Fruit fly (Drosophila melanogaster) whole organism, embryonic: ENCODE results near the gene HHEX.

Experiments used
- Ada2b ChIP-seq: fragments of 200-800 bp; sonication (Bioruptor generic); IDR thresholded peaks from 2 replicates; pipeline ENCODE4 v1.3.6; 2022; ENCODE audit warnings: missing biosample characterization, missing genetic modification characterization
- CG10321 ChIP-seq: fragments of 200-800 bp; sonication (Bioruptor generic); IDR thresholded peaks from 2 replicates; pipeline ENCODE4 v1.3.6; 2022; ENCODE audit warnings: missing biosample characterization, missing genetic modification characterization
- CG10654 ChIP-seq: fragments of 200-800 bp; sonication (Bioruptor generic); optimal IDR thresholded peaks from 2 replicates; lab custom pipeline; 2016; ENCODE audit warnings: missing biosample characterization, missing genetic modification characterization
- CG11247 ChIP-seq: fragments of 200-800 bp; sonication (Bioruptor generic); IDR thresholded peaks from 2 replicates; pipeline ENCODE4 v1.3.6; 2022; ENCODE audit warnings: missing biosample characterization, missing genetic modification characterization
- CG11560 ChIP-seq: fragments of 200-800 bp; sonication (Bioruptor generic); IDR thresholded peaks from 3 replicates; pipeline ENCODE4 v1.3.6; 2022; ENCODE audit warnings: missing biosample characterization, missing genetic modification characterization
- CG14710 ChIP-seq: fragments of 200-800 bp; sonication (Bioruptor generic); optimal IDR thresholded peaks from 3 replicates; lab custom pipeline; 2019; ENCODE audit warnings: missing biosample characterization, mild to moderate bottlenecking, missing genetic modification characterization, moderate library complexity
- CG1603 ChIP-seq: fragments of 200-800 bp; sonication (Bioruptor generic); optimal IDR thresholded peaks from 2 replicates; lab custom pipeline; 2019; ENCODE audit warnings: missing biosample characterization, mild to moderate bottlenecking, missing genetic modification characterization, moderate library complexity
- CG17612 ChIP-seq: fragments of 200-800 bp; sonication (Bioruptor generic); IDR thresholded peaks from 2 replicates; pipeline ENCODE4 v1.3.6; 2022; ENCODE audit warnings: missing biosample characterization, missing genetic modification characterization
- CG18011 ChIP-seq: fragments of 200-800 bp; sonication (Bioruptor generic); optimal IDR thresholded peaks from 2 replicates; lab custom pipeline; 2017; ENCODE audit warnings: missing biosample characterization, missing genetic modification characterization, mild to moderate bottlenecking, moderate library complexity, missing genotype
- CG18619 ChIP-seq: fragments of 200-800 bp; sonication (Bioruptor generic); optimal IDR thresholded peaks from 3 replicates; lab custom pipeline; 2017; ENCODE audit warnings: missing biosample characterization, mild to moderate bottlenecking, missing genetic modification characterization
- CG31365 ChIP-seq: fragments of 200-800 bp; sonication (Bioruptor generic); optimal IDR thresholded peaks from 2 replicates; lab custom pipeline; 2018; ENCODE audit warnings: missing biosample characterization, mild to moderate bottlenecking, missing genetic modification characterization
- CG33213 ChIP-seq: fragments of 200-800 bp; sonication (Bioruptor generic); optimal IDR thresholded peaks from 3 replicates; lab custom pipeline; 2016; ENCODE audit warnings: missing biosample characterization, missing genetic modification characterization
- CG6683 ChIP-seq: fragments of 200-800 bp; sonication (Bioruptor generic); optimal IDR thresholded peaks from 2 replicates; lab custom pipeline; 2017; ENCODE audit warnings: missing biosample characterization, mild to moderate bottlenecking, missing genetic modification characterization, missing genetic modification reagents
- CG7271 ChIP-seq: fragments of 200-800 bp; sonication (Bioruptor generic); optimal IDR thresholded peaks from 2 replicates; lab custom pipeline; 2018; ENCODE audit warnings: missing biosample characterization, mild to moderate bottlenecking, missing genetic modification characterization, moderate library complexity
- CG8944 ChIP-seq: fragments of 200-800 bp; sonication (Bioruptor generic); optimal IDR thresholded peaks from 3 replicates; lab custom pipeline; 2016; ENCODE audit warnings: missing biosample characterization, missing genetic modification characterization
- CG9817 ChIP-seq: fragments of 200-800 bp; sonication (Bioruptor generic); optimal IDR thresholded peaks from 2 replicates; lab custom pipeline; 2018; ENCODE audit warnings: missing biosample characterization, mild to moderate bottlenecking, missing genetic modification characterization, moderate library complexity
- CG9932 ChIP-seq: fragments of 200-800 bp; sonication (Bioruptor generic); IDR thresholded peaks from 2 replicates; pipeline ENCODE4 v1.3.6; 2022; ENCODE audit warnings: missing biosample characterization, missing genetic modification characterization
- Dfd ChIP-seq, 2 experiments: fragments of >200 bp; optimal IDR thresholded peaks; 2 replicates each; lab custom pipeline; 2017; ENCODE audit warnings: missing biosample characterization in 2 of 2, missing genetic modification characterization in 2 of 2
- Gug ChIP-seq: fragments of 200-800 bp; sonication (Bioruptor generic); IDR thresholded peaks from 4 replicates; pipeline ENCODE4 v1.3.6; 2022; ENCODE audit warnings: missing biosample characterization, missing genetic modification characterization
- Hr78 ChIP-seq, 2 experiments: fragments of 200-800 bp in 1 of 2; fragments of >200 bp in 1 of 2; sonication (Bioruptor generic) in 1 of 2; optimal IDR thresholded peaks; 2 replicates each; lab custom pipeline; 2017 to 2019; ENCODE audit warnings: missing biosample characterization in 2 of 2, missing genetic modification characterization in 2 of 2, mild to moderate bottlenecking in 1 of 2, moderate library complexity in 1 of 2
- Lhr ChIP-seq: fragments of 200-800 bp; sonication (Bioruptor generic); optimal IDR thresholded peaks from 3 replicates; lab custom pipeline; 2017; ENCODE audit warnings: mild to moderate bottlenecking, missing biosample characterization, missing genetic modification reagents, missing genetic modification characterization
- NK7.1 ChIP-seq: fragments of 200-800 bp; sonication (Bioruptor generic); optimal IDR thresholded peaks from 3 replicates; lab custom pipeline; 2016; ENCODE audit warnings: missing biosample characterization, missing genetic modification characterization
- NfI ChIP-seq: fragments of 200-800 bp; sonication (Bioruptor generic); optimal IDR thresholded peaks from 3 replicates; lab custom pipeline; 2018; ENCODE audit warnings: missing biosample characterization, mild to moderate bottlenecking, missing genetic modification characterization, moderate library complexity
- Sry-β ChIP-seq: fragments of 200-800 bp; sonication (Bioruptor generic); optimal IDR thresholded peaks from 2 replicates; lab custom pipeline; 2018; ENCODE audit warnings: missing biosample characterization, mild to moderate bottlenecking, missing genetic modification characterization, moderate library complexity
- Ssrp ChIP-seq: fragments of 200-800 bp; sonication (Bioruptor generic); optimal IDR thresholded peaks from 2 replicates; lab custom pipeline; 2018; ENCODE audit warnings: missing biosample characterization, mild to moderate bottlenecking, missing genetic modification characterization, moderate library complexity
- Tbp ChIP-seq: fragments of >200 bp; optimal IDR thresholded peaks from 2 replicates; lab custom pipeline; 2018; ENCODE audit warnings: missing biosample characterization, missing genetic modification characterization
- Xbp1 ChIP-seq: fragments of 200-800 bp; sonication (Bioruptor generic); optimal IDR thresholded peaks from 3 replicates; lab custom pipeline; 2016; ENCODE audit warnings: missing biosample characterization, mild to moderate bottlenecking, missing genetic modification characterization
- bigmax ChIP-seq: fragments of 200-800 bp; sonication (Bioruptor generic); optimal IDR thresholded peaks from 2 replicates; lab custom pipeline; 2018; ENCODE audit warnings: missing biosample characterization, mild to moderate bottlenecking, missing genetic modification characterization
- caup ChIP-seq: fragments of 200-800 bp; sonication (Bioruptor generic); optimal IDR thresholded peaks from 3 replicates; lab custom pipeline; 2017; ENCODE audit warnings: missing biosample characterization, mild to moderate bottlenecking, missing genetic modification characterization, moderate library complexity; ENCODE audit not compliant: severe bottlenecking
- fd3F ChIP-seq: fragments of 200-800 bp; sonication (Bioruptor generic); optimal IDR thresholded peaks from 2 replicates; lab custom pipeline; 2018; ENCODE audit warnings: missing biosample characterization, mild to moderate bottlenecking, missing genetic modification characterization, moderate library complexity
- gsb ChIP-seq: fragments of 200-800 bp; sonication (Bioruptor generic); IDR thresholded peaks from 2 replicates; pipeline ENCODE4 v1.3.6; 2022; ENCODE audit warnings: missing biosample characterization, missing genetic modification characterization
- gt ChIP-seq: fragments of 200-800 bp; sonication (Bioruptor generic); IDR thresholded peaks from 2 replicates; pipeline ENCODE4 v1.3.6; 2022; ENCODE audit warnings: missing biosample characterization, missing genetic modification characterization
- hkb ChIP-seq, 2 experiments: fragments of 200-800 bp in 1 of 2; fragments of >200 bp in 1 of 2; sonication (Bioruptor generic) in 1 of 2; IDR thresholded peaks in 1 of 2; optimal IDR thresholded peaks in 1 of 2; 2 replicates each; pipeline versions ENCODE4 v1.3.6 to Lab custom; 2017 to 2022; ENCODE audit warnings: missing biosample characterization in 1 of 2, missing genetic modification characterization in 1 of 2
- hth ChIP-seq: fragments of >200 bp; optimal IDR thresholded peaks from 2 replicates; lab custom pipeline; 2017; ENCODE audit warnings: inconsistent platforms
- kni ChIP-seq: fragments of 200-800 bp; sonication (Bioruptor generic); optimal IDR thresholded peaks from 3 replicates; lab custom pipeline; 2017; ENCODE audit warnings: mild to moderate bottlenecking, missing biosample characterization, missing genetic modification reagents, missing genetic modification characterization
- lmd ChIP-seq: fragments of 200-800 bp; sonication (Bioruptor generic); IDR thresholded peaks from 2 replicates; pipeline ENCODE4 v1.3.6; 2022; ENCODE audit warnings: missing biosample characterization, missing genetic modification characterization
- onecut ChIP-seq: fragments of 200-800 bp; sonication (Bioruptor generic); IDR thresholded peaks from 2 replicates; pipeline ENCODE4 v1.3.6; 2022; ENCODE audit warnings: missing biosample characterization, missing genetic modification characterization
- pan ChIP-seq, 4 experiments: fragments of >200 bp in 3 of 4; fragments of 200-800 bp in 1 of 4; sonication (Bioruptor generic) in 1 of 4; optimal IDR thresholded peaks in 3 of 4; IDR thresholded peaks in 1 of 4; 2 replicates each; pipeline versions ENCODE4 v1.3.6 to Lab custom; 2017 to 2022; ENCODE audit warnings: missing biosample characterization in 2 of 4, missing genetic modification characterization in 2 of 4, mixed read lengths in 1 of 4
- pita ChIP-seq: fragments of 200-800 bp; sonication (Bioruptor generic); optimal IDR thresholded peaks from 2 replicates; lab custom pipeline; 2017; ENCODE audit warnings: missing biosample characterization, mild to moderate bottlenecking, missing genetic modification characterization
- pros ChIP-seq: fragments of 200-800 bp; sonication (Bioruptor generic); optimal IDR thresholded peaks from 3 replicates; lab custom pipeline; 2019; ENCODE audit warnings: missing biosample characterization, mild to moderate bottlenecking, missing genetic modification characterization, moderate library complexity
- sd ChIP-seq: fragments of 200-800 bp; sonication (Bioruptor generic); optimal IDR thresholded peaks from 3 replicates; lab custom pipeline; 2018; ENCODE audit warnings: missing biosample characterization, mild to moderate bottlenecking, missing genetic modification characterization, moderate library complexity
- sisA ChIP-seq: fragments of 200-800 bp; sonication (Bioruptor generic); IDR thresholded peaks from 2 replicates; pipeline ENCODE4 v1.3.6; 2022; ENCODE audit warnings: missing biosample characterization, missing genetic modification characterization
- slbo ChIP-seq: fragments of 200-800 bp; sonication (Bioruptor generic); IDR thresholded peaks from 2 replicates; pipeline ENCODE4 v1.3.6; 2022; ENCODE audit warnings: missing biosample characterization, missing genetic modification characterization
- tap ChIP-seq: fragments of 200-800 bp; optimal IDR thresholded peaks from 3 replicates; lab custom pipeline; 2019; ENCODE audit warnings: missing biosample characterization, mild to moderate bottlenecking, missing genetic modification characterization, moderate library complexity
- twi ChIP-seq: fragments of 200-800 bp; optimal IDR thresholded peaks from 2 replicates; lab custom pipeline; 2019; ENCODE audit warnings: missing biosample characterization, mild to moderate bottlenecking, missing genetic modification characterization, moderate library complexity
- tx ChIP-seq: fragments of 200-800 bp; sonication (Bioruptor generic); optimal IDR thresholded peaks from 2 replicates; lab custom pipeline; 2016; ENCODE audit warnings: missing biosample characterization, missing genetic modification characterization
- z ChIP-seq: fragments of 200-800 bp; sonication (Bioruptor generic); IDR thresholded peaks from 3 replicates; pipeline ENCODE4 v1.3.6; 2022; ENCODE audit warnings: missing biosample characterization, missing genetic modification characterization
- zf30C ChIP-seq: fragments of 200-800 bp; sonication (Bioruptor generic); optimal IDR thresholded peaks from 3 replicates; lab custom pipeline; 2018; ENCODE audit warnings: missing biosample characterization, mild to moderate bottlenecking, missing genetic modification characterization

Gene HHEX

dm6 chr3R:21107907-21108591 lies 27.3 kb upstream of the HHEX start, which contains the start of the genes Sec15 and rtet (continued):
- TF ChIP-seq sisA (GFP tag; lab: Robert Waterston, UW), result peak; percentile 29; the same call in 1 of the 2 replicates
- TF ChIP-seq CG18011 (GFP tag; lab: Kevin White, UChicago), result peak; percentile 17
- TF ChIP-seq CG11560 (tag; lab: Robert Waterston, UW), result peak; percentile 95
- TF ChIP-seq Lhr (GFP tag; lab: Kevin White, UChicago), result no peak
- TF ChIP-seq Hr78 (GFP tag; optimal IDR thresholded peaks at IDR 0.05; lab: Kevin White, UChicago), result no peak
- TF ChIP-seq CG11247 (GFP tag; lab: Robert Waterston, UW), result peak; percentile 53
- no peak for TF ChIP-seq Sry-β (GFP tag; lab: Kevin White, UChicago)
- TF ChIP-seq CG8944 (GFP tag; lab: Kevin White, UChicago), result no peak
- no peak for TF ChIP-seq Dfd (GFP tag; optimal IDR thresholded peaks at IDR 0.05; lab: Kevin White, UChicago)
- peak; percentile 70 for TF ChIP-seq slbo (GFP tag; lab: Robert Waterston, UW)
- TF ChIP-seq z, result no peak
- no peak for TF ChIP-seq pita (GFP tag; lab: Kevin White, UChicago)
- TF ChIP-seq Ada2b (GFP tag; lab: Robert Waterston, UW), result peak; percentile 41; the same call in 1 of the 2 replicates
- peak; percentile 47 for TF ChIP-seq twi
- TF ChIP-seq tap (tag; lab: Kevin White, UChicago), result no peak
- peak; percentile 77 for TF ChIP-seq CG14710 (tag; lab: Kevin White, UChicago)
- TF ChIP-seq CG1603 (tag; lab: Kevin White, UChicago), result peak; percentile 72
- peak; percentile 40 for TF ChIP-seq CG10654 (GFP tag; lab: Kevin White, UChicago)
- TF ChIP-seq hth, result no peak
- TF ChIP-seq bigmax (GFP tag; lab: Kevin White, UChicago), result no peak
- no peak for TF ChIP-seq gt (GFP tag; lab: Robert Waterston, UW)
- TF ChIP-seq CG17612 (GFP tag; lab: Robert Waterston, UW), result no peak
- TF ChIP-seq Xbp1 (GFP tag; lab: Kevin White, UChicago), result peak; percentile 69
- no peak for TF ChIP-seq CG10321 (GFP tag; lab: Robert Waterston, UW)
- no peak for TF ChIP-seq CG31365
- TF ChIP-seq Ssrp (tag; lab: Kevin White, UChicago), result peak; percentile 72
- peak; percentile 10 for TF ChIP-seq kni (GFP tag; lab: Kevin White, UChicago)
- no peak for TF ChIP-seq CG7271 (tag; lab: Kevin White, UChicago)
- TF ChIP-seq NK7.1 (GFP tag; lab: Kevin White, UChicago), result no peak
- TF ChIP-seq CG18619 (GFP tag; lab: Kevin White, UChicago), result peak; percentile 55
- no peak for TF ChIP-seq Tbp (GFP tag; lab: Kevin White, UChicago)
- peak; percentile 19 for TF ChIP-seq tx (GFP tag; lab: Kevin White, UChicago)
- TF ChIP-seq Gug (GFP tag; lab: Robert Waterston, UW), result no peak
- peak; percentile 57 for TF ChIP-seq CG9932 (GFP tag; lab: Robert Waterston, UW)
- TF ChIP-seq NfI, result peak; percentile 73
- TF ChIP-seq pros (GFP tag; lab: Kevin White, UChicago), result no peak
- TF ChIP-seq hkb (optimal IDR thresholded peaks at IDR 0.05; lab: Kevin White, UChicago), result no peak
- TF ChIP-seq hkb (GFP tag; IDR thresholded peaks at IDR 0.05; lab: Robert Waterston, UW), result 0 out of 2 replicates have a peak, but pooled peaks have one; percentile 35
- no peak for TF ChIP-seq fd3F (GFP tag; lab: Kevin White, UChicago)
- TF ChIP-seq CG6683 (GFP tag; lab: Kevin White, UChicago), result peak; percentile 2
- TF ChIP-seq sd (tag; lab: Kevin White, UChicago), result peak; percentile 92
- TF ChIP-seq onecut, result peak; percentile 75
- no peak for TF ChIP-seq CG33213 (GFP tag; lab: Kevin White, UChicago)
- TF ChIP-seq CG9817, result peak; percentile 52
- TF ChIP-seq gsb (GFP tag; lab: Robert Waterston, UW), result peak; percentile 45; the same call in 1 of the 2 replicates
- TF ChIP-seq lmd (GFP tag; lab: Robert Waterston, UW), result peak; percentile 67
- peak; percentile 41 for TF ChIP-seq caup (GFP tag; lab: Kevin White, UChicago)
- no peak for TF ChIP-seq zf30C
- no peak for TF ChIP-seq pan (optimal IDR thresholded peaks at IDR 0.05; lab: Kevin White, UChicago)
- TF ChIP-seq pan (GFP tag; optimal IDR thresholded peaks at IDR 0.05 in 1 of 2, IDR thresholded peaks at IDR 0.05 in 1 of 2), result peak in 1 of 2 experiments; percentile 54
